Worm (Caenorhabditis elegans) whole organism, L3 larva: ENCODE data around the gene Y38E10A.2.

ENCODE experiments used
- ceh-9 ChIP-seq: sonication (generic microtip); optimal IDR thresholded peaks from 2 replicates; lab custom pipeline; 2018; ENCODE audit warnings: missing biosample characterization, missing genetic modification characterization
- elt-3 ChIP-seq, 3 experiments: fragments of 150-350 bp in 1 of 3; sonication (generic microtip) in 2 of 3; optimal IDR thresholded peaks; 2 replicates in 2 of 3; 4 replicates in 1 of 3; lab custom pipeline; 2014 to 2017; ENCODE audit warnings: missing biosample characterization in 3 of 3, missing genetic modification characterization in 3 of 3
- fkh-10 ChIP-seq: sonication (generic microtip); optimal IDR thresholded peaks from 2 replicates; lab custom pipeline; 2017; ENCODE audit warnings: missing biosample characterization, missing genetic modification reagents, missing genetic modification characterization
- lin-15B ChIP-seq: fragments of 150-350 bp; optimal IDR thresholded peaks from 2 replicates; lab custom pipeline; 2014; ENCODE audit warnings: missing biosample characterization, missing genetic modification characterization
- nhr-237 ChIP-seq: fragments of 150-350 bp; optimal IDR thresholded peaks from 2 replicates; lab custom pipeline; 2014; ENCODE audit warnings: missing biosample characterization, missing genetic modification characterization
- snpc-4 ChIP-seq: fragments of 150-350 bp; optimal IDR thresholded peaks from 2 replicates; lab custom pipeline; 2014; ENCODE audit warnings: missing biosample characterization, missing genetic modification characterization
- unc-39 ChIP-seq: sonication (generic microtip); optimal IDR thresholded peaks from 4 replicates; lab custom pipeline; 2017; ENCODE audit warnings: missing biosample characterization, missing genetic modification characterization
- unc-62 ChIP-seq: fragments of 150-350 bp; sonication (generic microtip); optimal IDR thresholded peaks from 4 replicates; lab custom pipeline; 2014; ENCODE audit warnings: missing biosample characterization, missing genetic modification reagents, missing genetic modification characterization
- zag-1 ChIP-seq: fragments of 150-350 bp; optimal IDR thresholded peaks from 2 replicates; lab custom pipeline; 2014; ENCODE audit warnings: missing biosample characterization, missing genetic modification characterization
- ztf-4 ChIP-seq: fragments of 150-350 bp; optimal IDR thresholded peaks from 2 replicates; lab custom pipeline; 2014; ENCODE audit warnings: missing biosample characterization, missing genetic modification characterization

ce11 chrII:12525526-12525925 lies 47.9 kb downstream of the Y38E10A.2 start, which contains the start of gene srx-118:
- no peak for TF ChIP-seq fkh-10 (GFP tag; lab: Kevin White, UChicago)
- TF ChIP-seq ceh-9 = no peak
- no peak for TF ChIP-seq snpc-4 (tag; lab: Kevin White, UChicago)
- TF ChIP-seq zag-1 (tag; lab: Kevin White, UChicago) = no peak
- TF ChIP-seq ztf-4 (tag; lab: Kevin White, UChicago) = no peak
- TF ChIP-seq elt-3 (tag; optimal IDR thresholded peaks at IDR 0.05; lab: Kevin White, UChicago) = no peak
- no peak for TF ChIP-seq nhr-237 (tag; lab: Kevin White, UChicago)
- TF ChIP-seq unc-39 (tag; lab: Kevin White, UChicago) = no peak
- TF ChIP-seq lin-15B (tag; lab: Kevin White, UChicago) = no peak
- TF ChIP-seq unc-62 (GFP tag; lab: Kevin White, UChicago) = no peak
